Fruit fly (Drosophila melanogaster): Measurements from ENCODE around the gene Cubn2.

- TF ChIP-seq h (optimal IDR thresholded peaks at IDR 0.05) (no peak), Myc (optimal IDR thresholded peaks at IDR 0.05) (no peak), insv (optimal IDR thresholded peaks at IDR 0.05) (no peak), psq (optimal IDR thresholded peaks at IDR 0.05) (no peak)
Observed at dm6 chr3L:11832360-11833295, 18.1 kb upstream of the Cubn2 start.
